Fruit fly (Drosophila melanogaster) whole organism, embryonic: Measurements from ENCODE around the gene ClpX.

Experiments used
- Aef1 ChIP-seq: fragments of 200-800 bp; sonication (Bioruptor generic); IDR thresholded peaks from 3 replicates; pipeline ENCODE4 v1.3.6; 2022; ENCODE audit warnings: missing biosample characterization, missing genetic modification characterization
- CG10565 ChIP-seq: fragments of 200-800 bp; sonication (Bioruptor generic); optimal IDR thresholded peaks from 3 replicates; lab custom pipeline; 2016; ENCODE audit warnings: missing biosample characterization, mild to moderate bottlenecking, missing genetic modification characterization
- CG11456 ChIP-seq: fragments of 200-800 bp; sonication (Bioruptor generic); IDR thresholded peaks from 3 replicates; pipeline ENCODE4 v1.3.6; 2022; ENCODE audit warnings: missing biosample characterization, missing genetic modification characterization
- CG11723 ChIP-seq: fragments of 200-800 bp; sonication (Bioruptor generic); optimal IDR thresholded peaks from 2 replicates; lab custom pipeline; 2017; ENCODE audit warnings: missing biosample characterization, mild to moderate bottlenecking, missing genetic modification characterization
- CG12744 ChIP-seq: fragments of 200-800 bp; sonication (Bioruptor generic); optimal IDR thresholded peaks from 2 replicates; lab custom pipeline; 2016; ENCODE audit warnings: missing biosample characterization, missing genetic modification characterization
- CG13287 ChIP-seq: fragments of 200-800 bp; sonication (Bioruptor generic); IDR thresholded peaks from 2 replicates; pipeline ENCODE4 v1.3.6; 2022; ENCODE audit warnings: missing biosample characterization, missing genetic modification characterization; ENCODE audit not compliant: partially characterized antibody
- CG13424 ChIP-seq: fragments of 200-800 bp; sonication (Bioruptor generic); optimal IDR thresholded peaks from 2 replicates; lab custom pipeline; 2019; ENCODE audit warnings: missing biosample characterization, mild to moderate bottlenecking, missing genetic modification characterization, moderate library complexity
- CG15011 ChIP-seq: fragments of 200-800 bp; sonication (Bioruptor generic); optimal IDR thresholded peaks from 3 replicates; lab custom pipeline; 2018; ENCODE audit warnings: missing biosample characterization, mild to moderate bottlenecking, missing genetic modification characterization
- CG15601 ChIP-seq: fragments of 200-800 bp; sonication (Bioruptor generic); optimal IDR thresholded peaks from 3 replicates; lab custom pipeline; 2019; ENCODE audit warnings: missing biosample characterization, mild to moderate bottlenecking, missing genetic modification characterization, moderate library complexity
- CG2678 ChIP-seq: fragments of 200-800 bp; sonication (Bioruptor generic); optimal IDR thresholded peaks from 3 replicates; lab custom pipeline; 2019; ENCODE audit warnings: missing biosample characterization, mild to moderate bottlenecking, missing genetic modification characterization, moderate library complexity
- CG2875 ChIP-seq: fragments of 200-800 bp; sonication (Bioruptor generic); optimal IDR thresholded peaks from 2 replicates; lab custom pipeline; 2017; ENCODE audit warnings: missing biosample characterization, mild to moderate bottlenecking, missing genetic modification characterization, missing genetic modification reagents
- CG31365 ChIP-seq: fragments of 200-800 bp; sonication (Bioruptor generic); optimal IDR thresholded peaks from 2 replicates; lab custom pipeline; 2018; ENCODE audit warnings: missing biosample characterization, mild to moderate bottlenecking, missing genetic modification characterization
- CG5953 ChIP-seq: fragments of 200-800 bp; sonication (Bioruptor generic); IDR thresholded peaks from 2 replicates; pipeline ENCODE4 v1.3.6; 2022; ENCODE audit warnings: missing biosample characterization, missing genetic modification characterization
- CG7786 ChIP-seq: fragments of 200-800 bp; sonication (Bioruptor generic); optimal IDR thresholded peaks from 2 replicates; lab custom pipeline; 2016; ENCODE audit warnings: missing biosample characterization, missing genetic modification characterization
- CG8765 ChIP-seq: fragments of 200-800 bp; sonication (Bioruptor generic); IDR thresholded peaks from 2 replicates; pipeline ENCODE4 v1.3.6; 2022; ENCODE audit warnings: missing biosample characterization, missing genetic modification characterization
- CG8944 ChIP-seq: fragments of 200-800 bp; sonication (Bioruptor generic); optimal IDR thresholded peaks from 3 replicates; lab custom pipeline; 2016; ENCODE audit warnings: missing biosample characterization, missing genetic modification characterization
- Chrac-16 ChIP-seq: fragments of 200-800 bp; sonication (Bioruptor generic); optimal IDR thresholded peaks from 3 replicates; lab custom pipeline; 2016; ENCODE audit warnings: missing biosample characterization, missing genetic modification characterization
- D19B ChIP-seq: fragments of 200-800 bp; sonication (Bioruptor generic); optimal IDR thresholded peaks from 2 replicates; lab custom pipeline; 2017; ENCODE audit warnings: missing biosample characterization, mild to moderate bottlenecking, missing genetic modification characterization
- Elba2 ChIP-seq: fragments of 200-800 bp; sonication (Bioruptor generic); optimal IDR thresholded peaks from 3 replicates; lab custom pipeline; 2016; ENCODE audit warnings: missing biosample characterization, missing genetic modification characterization
- Ets65A ChIP-seq: fragments of 200-800 bp; sonication (Bioruptor generic); peaks from one replicate; lab custom pipeline; 2016; ENCODE audit warnings: missing biosample characterization, missing genetic modification characterization
- Hsf ChIP-seq: fragments of 200-800 bp; sonication (Bioruptor generic); optimal IDR thresholded peaks from 3 replicates; lab custom pipeline; 2016; ENCODE audit warnings: missing biosample characterization, missing genetic modification characterization
- Max ChIP-seq: fragments of 200-800 bp; sonication (Bioruptor generic); optimal IDR thresholded peaks from 2 replicates; lab custom pipeline; 2016; ENCODE audit warnings: missing biosample characterization, mild to moderate bottlenecking, missing genetic modification characterization
- NK7.1 ChIP-seq: fragments of 200-800 bp; sonication (Bioruptor generic); optimal IDR thresholded peaks from 3 replicates; lab custom pipeline; 2016; ENCODE audit warnings: missing biosample characterization, missing genetic modification characterization
- Neu2 ChIP-seq: fragments of 200-800 bp; sonication (Bioruptor generic); optimal IDR thresholded peaks from 3 replicates; lab custom pipeline; 2016; ENCODE audit warnings: missing biosample characterization, missing genetic modification characterization, borderline replicate concordance
- Opbp ChIP-seq: fragments of 200-800 bp; sonication (Bioruptor generic); IDR thresholded peaks from 3 replicates; pipeline ENCODE4 v1.3.6; 2022; ENCODE audit warnings: missing biosample characterization, missing genetic modification characterization; ENCODE audit not compliant: partially characterized antibody
- Ptx1 ChIP-seq: fragments of 200-800 bp; sonication (Bioruptor generic); IDR thresholded peaks from 2 replicates; pipeline ENCODE4 v1.3.6; 2022; ENCODE audit warnings: missing biosample characterization, missing genetic modification characterization
- Ravus ChIP-seq: fragments of 200-800 bp; sonication (Bioruptor generic); IDR thresholded peaks from 2 replicates; pipeline ENCODE4 v1.3.6; 2022; ENCODE audit warnings: missing biosample characterization, missing genetic modification characterization
- Rfx ChIP-seq: fragments of 200-800 bp; sonication (Bioruptor generic); IDR thresholded peaks from 2 replicates; pipeline ENCODE4 v1.3.6; 2022; ENCODE audit warnings: missing biosample characterization, missing genetic modification characterization
- Vsx1 ChIP-seq: fragments of 200-800 bp; sonication (Bioruptor generic); optimal IDR thresholded peaks from 2 replicates; lab custom pipeline; 2017; ENCODE audit warnings: missing biosample characterization, mild to moderate bottlenecking, missing genetic modification characterization, missing genetic modification reagents
- amos ChIP-seq: fragments of 200-800 bp; sonication (Bioruptor generic); IDR thresholded peaks from 2 replicates; pipeline ENCODE4 v1.3.6; 2022; ENCODE audit warnings: missing biosample characterization, missing genetic modification characterization; ENCODE audit not compliant: partially characterized antibody
- ash1 ChIP-seq: fragments of 200-800 bp; sonication (Bioruptor generic); optimal IDR thresholded peaks from 2 replicates; lab custom pipeline; 2018; ENCODE audit warnings: missing biosample characterization, mild to moderate bottlenecking, missing genetic modification characterization
- cas ChIP-seq: fragments of 200-800 bp; sonication (Bioruptor generic); IDR thresholded peaks from 2 replicates; pipeline ENCODE4 v1.3.6; 2022; ENCODE audit warnings: missing biosample characterization, missing genetic modification characterization
- caup ChIP-seq: fragments of 200-800 bp; sonication (Bioruptor generic); optimal IDR thresholded peaks from 3 replicates; lab custom pipeline; 2017; ENCODE audit warnings: missing biosample characterization, mild to moderate bottlenecking, missing genetic modification characterization, moderate library complexity; ENCODE audit not compliant: severe bottlenecking
- corto ChIP-seq: fragments of 200-800 bp; sonication (Bioruptor generic); optimal IDR thresholded peaks from 2 replicates; lab custom pipeline; 2016; ENCODE audit warnings: missing biosample characterization, mild to moderate bottlenecking, missing genetic modification characterization, moderate library complexity
- ems ChIP-seq: fragments of 200-800 bp; sonication (Bioruptor generic); optimal IDR thresholded peaks from 3 replicates; lab custom pipeline; 2016; ENCODE audit warnings: missing biosample characterization, missing genetic modification characterization
- exex ChIP-seq: fragments of 200-800 bp; sonication (Bioruptor generic); optimal IDR thresholded peaks from 4 replicates; lab custom pipeline; 2018; ENCODE audit warnings: missing biosample characterization, mild to moderate bottlenecking, missing genetic modification characterization, moderate library complexity
- fu2 ChIP-seq: fragments of 200-800 bp; sonication (Bioruptor generic); optimal IDR thresholded peaks from 2 replicates; lab custom pipeline; 2016; ENCODE audit warnings: missing biosample characterization, missing genetic modification characterization
- gcm ChIP-seq: fragments of 200-800 bp; sonication (Bioruptor generic); optimal IDR thresholded peaks from 2 replicates; lab custom pipeline; 2019; ENCODE audit warnings: missing biosample characterization, mild to moderate bottlenecking, missing genetic modification characterization, moderate library complexity
- hbn ChIP-seq: fragments of 200-800 bp; sonication (Bioruptor generic); IDR thresholded peaks from 2 replicates; pipeline ENCODE4 v1.3.6; 2022; ENCODE audit warnings: missing biosample characterization, missing genetic modification characterization; ENCODE audit not compliant: partially characterized antibody
- lmd ChIP-seq: fragments of 200-800 bp; sonication (Bioruptor generic); IDR thresholded peaks from 2 replicates; pipeline ENCODE4 v1.3.6; 2022; ENCODE audit warnings: missing biosample characterization, missing genetic modification characterization
- mam ChIP-seq: fragments of 200-800 bp; sonication (Bioruptor generic); optimal IDR thresholded peaks from 3 replicates; lab custom pipeline; 2016; ENCODE audit warnings: missing biosample characterization, missing genetic modification characterization
- pho ChIP-seq: fragments of 200-800 bp; sonication (Bioruptor generic); optimal IDR thresholded peaks from 2 replicates; lab custom pipeline; 2016; ENCODE audit warnings: missing biosample characterization, missing genetic modification characterization
- pita ChIP-seq: fragments of 200-800 bp; sonication (Bioruptor generic); optimal IDR thresholded peaks from 2 replicates; lab custom pipeline; 2017; ENCODE audit warnings: missing biosample characterization, mild to moderate bottlenecking, missing genetic modification characterization
- pnt ChIP-seq: fragments of 200-800 bp; sonication (Bioruptor generic); optimal IDR thresholded peaks from 3 replicates; lab custom pipeline; 2016; ENCODE audit warnings: missing biosample characterization, missing genetic modification characterization
- sens-2 ChIP-seq: fragments of 200-800 bp; sonication (Bioruptor generic); IDR thresholded peaks from 2 replicates; pipeline ENCODE4 v1.3.6; 2022; ENCODE audit warnings: missing biosample characterization, missing genetic modification characterization
- slbo ChIP-seq: fragments of 200-800 bp; sonication (Bioruptor generic); IDR thresholded peaks from 2 replicates; pipeline ENCODE4 v1.3.6; 2022; ENCODE audit warnings: missing biosample characterization, missing genetic modification characterization
- slou ChIP-seq: fragments of 200-800 bp; sonication (Bioruptor generic); optimal IDR thresholded peaks from 3 replicates; lab custom pipeline; 2016; ENCODE audit warnings: missing biosample characterization, missing genetic modification characterization
- sqz ChIP-seq: fragments of 200-800 bp; sonication (Bioruptor generic); optimal IDR thresholded peaks from 3 replicates; lab custom pipeline; 2018; ENCODE audit warnings: missing biosample characterization, mild to moderate bottlenecking, missing genetic modification characterization
- tna ChIP-seq: fragments of 200-800 bp; sonication (Bioruptor generic); IDR thresholded peaks from 2 replicates; pipeline ENCODE4 v1.3.6; 2022; ENCODE audit warnings: missing biosample characterization, missing genetic modification characterization; ENCODE audit not compliant: partially characterized antibody
- twi ChIP-seq: fragments of 200-800 bp; optimal IDR thresholded peaks from 2 replicates; lab custom pipeline; 2019; ENCODE audit warnings: missing biosample characterization, mild to moderate bottlenecking, missing genetic modification characterization, moderate library complexity

ClpX gene

dm6 chr3R:19904865-19905373, 1.4 kb upstream of the ClpX start, which contains the start of the genes Surf6 and RhoGAP92B (continued):
- TF ChIP-seq Neu2 (GFP tag; lab: Kevin White, UChicago) = no peak
- peak; percentile 40 for TF ChIP-seq exex (tag; lab: Kevin White, UChicago)
- TF ChIP-seq Aef1 (GFP tag; lab: Robert Waterston, UW) = peak; percentile 35; the same call in 1 of the 3 replicates
- TF ChIP-seq CG15601 = peak; percentile 72
- TF ChIP-seq NK7.1 (GFP tag; lab: Kevin White, UChicago) = peak; percentile 12
- TF ChIP-seq Ptx1 (GFP tag; lab: Robert Waterston, UW) = 0 out of 2 replicates have a peak, but pooled peaks have one; percentile 27
- TF ChIP-seq CG11723 (GFP tag; lab: Kevin White, UChicago) = peak; percentile 20
- TF ChIP-seq slou (GFP tag; lab: Kevin White, UChicago) = no peak
- peak; percentile 39 for TF ChIP-seq CG8944 (GFP tag; lab: Kevin White, UChicago)
- TF ChIP-seq CG31365 (tag; lab: Kevin White, UChicago) = peak; percentile 49
- no peak for TF ChIP-seq corto (GFP tag; lab: Kevin White, UChicago)
- no peak for TF ChIP-seq sqz (GFP tag; lab: Kevin White, UChicago)
- peak; percentile 16 for TF ChIP-seq fu2 (GFP tag; lab: Kevin White, UChicago)
- peak; percentile 2 for TF ChIP-seq D19B (GFP tag; lab: Kevin White, UChicago)
- TF ChIP-seq Ravus (GFP tag; lab: Robert Waterston, UW) = no peak
- no peak; the same call in 2 of the 3 replicates for TF ChIP-seq Opbp (GFP tag; lab: Robert Waterston, UW)
- TF ChIP-seq Ets65A (GFP tag; lab: Kevin White, UChicago) = peak; percentile 94
- TF ChIP-seq CG7786 (GFP tag; lab: Kevin White, UChicago) = peak; percentile 57
- TF ChIP-seq gcm (GFP tag; lab: Kevin White, UChicago) = peak; percentile 63
- TF ChIP-seq CG8765 (GFP tag; lab: Robert Waterston, UW) = no peak
- peak; percentile 54; the same call in 1 of the 2 replicates for TF ChIP-seq cas
- TF ChIP-seq pnt (GFP tag; lab: Kevin White, UChicago) = no peak
- TF ChIP-seq CG13424 (tag; lab: Kevin White, UChicago) = peak; percentile 61
- peak; percentile 60 for TF ChIP-seq ems (GFP tag; lab: Kevin White, UChicago)
- TF ChIP-seq CG2678 (tag; lab: Kevin White, UChicago) = peak; percentile 64
- TF ChIP-seq twi (tag; lab: Kevin White, UChicago) = peak; percentile 38
- peak; percentile 38 for TF ChIP-seq slbo (GFP tag; lab: Robert Waterston, UW)
- TF ChIP-seq Max (GFP tag; lab: Kevin White, UChicago) = peak; percentile 95
- peak; percentile 71 for TF ChIP-seq caup (GFP tag; lab: Kevin White, UChicago)
- TF ChIP-seq CG12744 = peak; percentile 19
- TF ChIP-seq mam (GFP tag; lab: Kevin White, UChicago) = peak; percentile 71
- no peak for TF ChIP-seq sens-2 (GFP tag; lab: Robert Waterston, UW)
- no peak for TF ChIP-seq ash1 (GFP tag; lab: Kevin White, UChicago)
- TF ChIP-seq CG15011 = no peak
- 0 out of 2 replicates have a peak, but pooled peaks have one; percentile 27 for TF ChIP-seq CG5953 (GFP tag; lab: Robert Waterston, UW)
- TF ChIP-seq CG13287 (GFP tag; lab: Robert Waterston, UW) = peak; percentile 78
- peak; percentile 71 for TF ChIP-seq Hsf (GFP tag; lab: Kevin White, UChicago)
- TF ChIP-seq Rfx (GFP tag; lab: Robert Waterston, UW) = peak; percentile 59; the same call in 1 of the 2 replicates
- TF ChIP-seq Vsx1 = peak; percentile 70
- no peak for TF ChIP-seq CG10565 (GFP tag; lab: Kevin White, UChicago)
- peak; percentile 43 for TF ChIP-seq Elba2 (GFP tag; lab: Kevin White, UChicago)
- peak; percentile 15 for TF ChIP-seq CG2875 (GFP tag; lab: Kevin White, UChicago)
- no peak for TF ChIP-seq tna (GFP tag; lab: Robert Waterston, UW)
- TF ChIP-seq amos (GFP tag; lab: Robert Waterston, UW) = peak; percentile 41; the same call in 1 of the 2 replicates
- TF ChIP-seq hbn (GFP tag; lab: Robert Waterston, UW) = 0 out of 2 replicates have a peak, but pooled peaks have one; percentile 18
- TF ChIP-seq pho (GFP tag; lab: Kevin White, UChicago) = peak; percentile 32
- no peak for TF ChIP-seq pita (GFP tag; lab: Kevin White, UChicago)
- TF ChIP-seq lmd (GFP tag; lab: Robert Waterston, UW) = peak; percentile 58; the same call in 1 of the 2 replicates
- TF ChIP-seq Chrac-16 (GFP tag; lab: Kevin White, UChicago) = peak; percentile 61
- no peak for TF ChIP-seq CG11456 (GFP tag; lab: Robert Waterston, UW)
